Fruit fly (Drosophila melanogaster): ENCODE results near the gene Root.

DNA sequence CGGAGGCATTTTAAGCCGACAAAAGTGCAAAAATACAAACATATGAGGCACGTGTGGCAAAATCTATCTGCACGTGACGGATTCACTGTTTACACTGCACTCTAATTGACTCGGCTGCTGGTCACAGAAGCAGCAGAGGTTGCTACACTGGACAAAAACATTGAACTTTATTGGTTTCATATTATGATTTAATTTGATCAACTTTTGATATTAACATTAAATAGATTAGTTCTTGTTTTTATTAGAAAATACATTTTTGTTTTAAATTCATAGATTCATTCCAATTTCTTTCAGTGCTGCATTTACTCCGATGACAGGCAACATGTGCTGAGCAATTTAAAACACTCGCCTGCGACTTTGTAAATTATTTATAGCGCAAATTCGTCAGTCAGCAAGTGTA lies 34.0 kb upstream of the Root start:
- no peak for TF ChIP-seq gl (tag; optimal IDR thresholded peaks at IDR 0.05)
- no peak for TF ChIP-seq rn (GFP tag; IDR thresholded peaks at IDR 0.05)
- no peak for TF ChIP-seq fd96Ca (GFP tag; IDR thresholded peaks at IDR 0.05)
- peak; percentile 13 for TF ChIP-seq CG8159 (tag; optimal IDR thresholded peaks at IDR 0.05)
- peak; percentile 23 for TF ChIP-seq CG8301 (tag; optimal IDR thresholded peaks at IDR 0.05)
- TF ChIP-seq D1 (tag; optimal IDR thresholded peaks at IDR 0.05), result no peak
- peak; percentile 4 for TF ChIP-seq CG14655 (GFP tag; optimal IDR thresholded peaks at IDR 0.05)
- no peak for TF ChIP-seq Pif1B (GFP tag; optimal IDR thresholded peaks at IDR 0.05)
- no peak for TF ChIP-seq CG17806 (tag; optimal IDR thresholded peaks at IDR 0.05)
- TF ChIP-seq CG9948 (tag; optimal IDR thresholded peaks at IDR 0.05), result no peak
- TF ChIP-seq CG15710 (tag; optimal IDR thresholded peaks at IDR 0.05), result no peak
- TF ChIP-seq CG10348 (GFP tag; IDR thresholded peaks at IDR 0.05), result no peak
- no peak for TF ChIP-seq EcR (GFP tag; optimal IDR thresholded peaks at IDR 0.05)
- peak; percentile 22 for TF ChIP-seq Pif1A (GFP tag; optimal IDR thresholded peaks at IDR 0.05)
